Fruit fly (Drosophila melanogaster): ENCODE results near the gene pit.

Gene pit

DNA sequence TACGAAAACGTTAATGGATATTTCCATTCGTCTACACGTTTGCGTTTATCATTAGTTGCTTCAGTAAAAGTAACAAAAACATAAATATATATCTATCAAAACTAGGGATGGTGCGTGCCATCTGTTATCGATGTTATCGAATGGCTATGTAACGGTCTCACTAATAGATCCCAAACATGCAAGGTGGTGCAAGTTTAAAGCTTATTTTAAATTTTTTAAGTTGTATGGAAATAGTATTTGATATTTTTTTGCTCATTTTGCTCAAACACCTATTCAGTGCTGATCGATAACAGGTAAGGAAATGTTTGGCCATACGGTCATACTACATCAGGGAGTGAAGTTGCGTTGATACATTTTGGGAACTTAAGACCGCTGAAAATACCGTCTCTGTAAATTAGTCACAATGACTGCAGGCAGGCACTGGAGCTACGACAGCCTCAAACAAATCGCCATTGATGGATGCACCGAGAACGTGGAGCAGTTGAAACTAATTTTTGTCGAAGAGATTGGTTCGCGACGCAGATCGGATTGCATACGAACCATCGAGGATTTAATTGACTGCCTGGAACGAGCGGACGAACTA is at the start of gene pit, which contains the start of the genes CG45099, CG6015 and Fadd:
Gene pit, plus strand, starts transcription at position 139 of the 583 bp plus-strand sequence.
Gene CG45099, minus strand, starts transcription at position 127 of the 583 bp plus-strand sequence.
Gene CG6015, minus strand, starts transcription at position 127 of the 583 bp plus-strand sequence.
Gene Fadd, plus strand, starts transcription at position 296 of the 583 bp plus-strand sequence.
- TF ChIP-seq psq (optimal IDR thresholded peaks at IDR 0.05) = no peak
- no peak for TF ChIP-seq insv (optimal IDR thresholded peaks at IDR 0.05)
- no peak for TF ChIP-seq h (optimal IDR thresholded peaks at IDR 0.05)
- no peak for TF ChIP-seq Myc (optimal IDR thresholded peaks at IDR 0.05)
- TF ChIP-seq Sin3A (optimal IDR thresholded peaks at IDR 0.05) = no peak
- TF ChIP-seq ttk (optimal IDR thresholded peaks at IDR 0.05) = no peak

dm6 chr3R:21987546-21987945 is 46.6 kb upstream of the pit start:
- TF ChIP-seq Myc (optimal IDR thresholded peaks at IDR 0.05) = no peak
- TF ChIP-seq Sin3A (optimal IDR thresholded peaks at IDR 0.05) = no peak
- no peak for TF ChIP-seq h (optimal IDR thresholded peaks at IDR 0.05)
- TF ChIP-seq ttk (optimal IDR thresholded peaks at IDR 0.05) = no peak

DNA sequence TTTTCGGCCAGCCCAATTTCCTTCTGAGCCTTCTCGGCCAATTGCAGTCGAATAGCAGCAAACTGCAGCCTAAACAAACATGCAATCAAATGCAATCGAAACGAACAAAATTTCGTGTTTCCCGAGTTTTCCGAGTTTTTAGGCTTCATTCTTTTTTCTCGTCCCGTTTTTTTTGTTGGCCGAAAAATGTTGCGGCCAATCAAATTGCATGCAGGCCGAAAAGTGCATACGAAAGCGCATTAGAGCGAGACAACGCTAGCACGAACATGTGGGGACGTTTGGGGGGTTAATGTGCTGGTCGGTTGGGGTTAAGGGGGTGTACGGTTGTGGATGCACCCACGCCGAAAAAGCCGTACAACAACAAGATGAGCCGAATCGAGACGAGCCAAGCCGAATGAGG is 44.3 kb upstream of the pit start:
- TF ChIP-seq insv (optimal IDR thresholded peaks at IDR 0.05) (no peak), Sin3A (optimal IDR thresholded peaks at IDR 0.05) (no peak), psq (optimal IDR thresholded peaks at IDR 0.05) (no peak), ttk (optimal IDR thresholded peaks at IDR 0.05) (no peak)

dm6 chr3R:21991603-21992002 is 42.5 kb upstream of the pit start:
- TF ChIP-seq insv (optimal IDR thresholded peaks at IDR 0.05) = no peak
- TF ChIP-seq h (optimal IDR thresholded peaks at IDR 0.05) = no peak
- TF ChIP-seq Myc (optimal IDR thresholded peaks at IDR 0.05) = no peak
- no peak for TF ChIP-seq ttk (optimal IDR thresholded peaks at IDR 0.05)
- no peak for TF ChIP-seq Sin3A (optimal IDR thresholded peaks at IDR 0.05)
- TF ChIP-seq psq (optimal IDR thresholded peaks at IDR 0.05) = no peak

- TF ChIP-seq h (optimal IDR thresholded peaks at IDR 0.05) = no peak
- TF ChIP-seq psq (optimal IDR thresholded peaks at IDR 0.05) = no peak
- TF ChIP-seq Sin3A (optimal IDR thresholded peaks at IDR 0.05) = no peak
- TF ChIP-seq ttk (optimal IDR thresholded peaks at IDR 0.05) = no peak
- TF ChIP-seq Myc (optimal IDR thresholded peaks at IDR 0.05) = no peak
- no peak for TF ChIP-seq insv (optimal IDR thresholded peaks at IDR 0.05)
Observed at dm6 chr3R:21992909-21993308, 41.2 kb upstream of the pit start.

DNA sequence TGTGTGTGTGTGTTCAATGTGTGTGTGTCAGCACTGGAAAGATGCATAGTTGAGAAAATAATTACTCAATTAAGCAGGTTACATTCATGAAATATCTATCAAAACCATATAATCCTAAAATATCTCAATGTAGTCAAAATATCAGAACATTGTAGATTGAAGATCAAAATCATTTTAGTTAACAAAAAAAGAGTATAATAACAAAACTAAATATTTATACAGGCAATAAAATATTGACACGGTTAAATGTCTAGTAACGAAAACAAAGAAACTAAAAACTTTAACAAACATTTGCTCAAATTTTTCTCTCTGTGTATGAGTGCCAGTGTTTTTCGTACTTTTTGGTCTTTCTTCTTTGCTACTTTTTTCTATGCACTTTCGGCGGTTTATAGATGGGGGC is 35.2 kb upstream of the pit start:
- no peak for TF ChIP-seq Myc (optimal IDR thresholded peaks at IDR 0.05)
- TF ChIP-seq ttk (optimal IDR thresholded peaks at IDR 0.05) = no peak

- TF ChIP-seq h (optimal IDR thresholded peaks at IDR 0.05) (no peak), Myc (optimal IDR thresholded peaks at IDR 0.05) (no peak)
Observed at dm6 chr3R:21999641-22000040, 34.5 kb upstream of the pit start.

dm6 chr3R:22003508-22003907 is 30.6 kb upstream of the pit start:
- no peak for TF ChIP-seq ttk (optimal IDR thresholded peaks at IDR 0.05)

dm6 chr3R:22014397-22014796 is 19.7 kb upstream of the pit start, which contains the start of gene Theg:
Gene Theg, plus strand, starts transcription at chr3R:22014697.
- no peak for TF ChIP-seq Sin3A (optimal IDR thresholded peaks at IDR 0.05)
- no peak for TF ChIP-seq insv (optimal IDR thresholded peaks at IDR 0.05)

DNA sequence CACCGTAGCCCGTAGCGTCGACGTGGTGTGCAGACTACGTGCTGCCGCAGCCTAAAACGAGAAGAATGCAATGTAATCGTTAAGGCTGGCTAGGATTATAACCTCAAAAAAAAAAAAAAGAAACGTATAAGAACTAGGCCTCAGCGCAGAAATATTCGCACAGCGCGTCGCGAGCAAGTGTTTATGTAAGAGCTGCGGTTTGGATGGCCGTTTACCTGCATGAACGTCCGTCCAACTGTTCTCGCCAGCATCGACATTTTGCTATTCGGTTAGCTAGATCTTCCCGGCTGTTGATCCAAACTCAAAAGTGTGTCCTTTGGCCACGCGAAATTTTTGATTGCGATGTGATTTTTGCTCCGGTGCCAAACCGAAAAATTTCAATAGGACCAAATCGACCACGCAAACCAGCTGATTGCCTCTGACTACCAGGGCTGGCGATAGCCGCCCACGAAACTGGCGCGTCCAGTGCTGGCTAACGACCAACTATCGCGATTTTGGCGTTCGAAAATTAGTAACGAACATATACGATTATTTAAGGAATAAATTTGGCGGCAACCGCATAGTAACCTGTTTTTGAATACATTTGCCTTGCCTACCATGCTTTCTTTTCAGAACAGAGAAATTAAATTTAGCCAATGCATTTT is 15.2 kb upstream of the pit start, which contains the start of gene Idh3b:
Gene Idh3b, minus strand, starts transcription at position 606 of the 644 bp plus-strand sequence.
- TF ChIP-seq psq (optimal IDR thresholded peaks at IDR 0.05) (no peak), Myc (optimal IDR thresholded peaks at IDR 0.05) (no peak), h (optimal IDR thresholded peaks at IDR 0.05) (no peak), insv (optimal IDR thresholded peaks at IDR 0.05) (no peak), ttk (optimal IDR thresholded peaks at IDR 0.05) (no peak), Sin3A (optimal IDR thresholded peaks at IDR 0.05) (no peak)

- no peak for TF ChIP-seq h (optimal IDR thresholded peaks at IDR 0.05)
Observed at dm6 chr3R:22022623-22023022, 11.5 kb upstream of the pit start.

DNA sequence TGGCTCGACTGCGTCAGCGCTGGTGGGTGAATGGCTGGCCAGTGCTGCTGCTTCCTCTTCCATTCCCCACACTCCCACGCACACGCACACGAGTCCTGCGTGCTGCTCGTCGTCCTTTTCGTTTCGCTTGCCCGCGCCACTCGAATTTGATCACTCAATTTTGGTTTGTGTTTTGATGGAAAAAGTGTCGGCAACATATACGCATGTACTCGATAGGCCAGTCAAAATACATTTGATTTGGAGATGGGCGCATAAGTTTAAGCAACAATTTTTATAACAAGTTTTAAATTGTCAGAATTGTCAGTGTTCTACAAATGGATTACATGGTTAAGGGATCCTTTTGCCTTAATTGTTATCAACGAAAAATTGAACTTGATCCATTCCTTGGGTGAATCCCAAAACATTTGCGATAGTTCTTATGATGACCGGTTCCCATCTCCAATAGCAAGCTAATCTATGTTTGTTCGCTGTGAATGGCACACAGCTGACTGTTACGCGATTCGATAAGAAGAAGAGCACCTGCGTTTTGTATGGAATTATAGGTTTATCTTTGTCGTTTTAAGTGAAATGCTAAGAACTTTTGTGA is 11.0 kb upstream of the pit start, which contains the start of the genes Mitofilin and mRpL35:
Gene Mitofilin, minus strand, starts transcription at position 295 of the 586 bp plus-strand sequence.
Gene mRpL35, plus strand, starts transcription at position 487 of the 586 bp plus-strand sequence.
- TF ChIP-seq h (optimal IDR thresholded peaks at IDR 0.05) = no peak
- TF ChIP-seq insv (optimal IDR thresholded peaks at IDR 0.05) = no peak
- TF ChIP-seq Sin3A (optimal IDR thresholded peaks at IDR 0.05) = no peak
- TF ChIP-seq Myc (optimal IDR thresholded peaks at IDR 0.05) = no peak
- no peak for TF ChIP-seq psq (optimal IDR thresholded peaks at IDR 0.05)
- TF ChIP-seq ttk (optimal IDR thresholded peaks at IDR 0.05) = no peak

dm6 chr3R:22025320-22025719 is 8.8 kb upstream of the pit start, which contains the start of gene CG6028:
Gene CG6028, minus strand, starts transcription at chr3R:22025506.
- TF ChIP-seq ttk (optimal IDR thresholded peaks at IDR 0.05) (no peak), Myc (optimal IDR thresholded peaks at IDR 0.05) (no peak), insv (optimal IDR thresholded peaks at IDR 0.05) (no peak), h (optimal IDR thresholded peaks at IDR 0.05) (no peak)

Data from Kc167 (cell line).